Fruit fly (Drosophila melanogaster) whole organism: ENCODE results near the gene Lcp65Ag1.

Experiments used
- CG8478 ChIP-seq: fragments of >200 bp; optimal IDR thresholded peaks from 2 replicates; lab custom pipeline; 2018; ENCODE audit warnings: inconsistent platforms
- Dll ChIP-seq: fragments of >200 bp; optimal IDR thresholded peaks from 2 replicates; lab custom pipeline; 2017
- EcR ChIP-seq, 2 experiments: fragments of >200 bp; optimal IDR thresholded peaks; 2 replicates each; lab custom pipeline; 2017; ENCODE audit warnings: missing biosample characterization in 2 of 2, missing genetic modification characterization in 2 of 2, missing genetic modification reagents in 2 of 2
- pan ChIP-seq: fragments of >200 bp; optimal IDR thresholded peaks from 2 replicates; lab custom pipeline; 2017
- psq ChIP-seq: fragments of >200 bp; optimal IDR thresholded peaks from 2 replicates; lab custom pipeline; 2017
- usp ChIP-seq: fragments of >200 bp; optimal IDR thresholded peaks from 2 replicates; lab custom pipeline; 2017; ENCODE audit warnings: missing biosample characterization, missing genetic modification characterization, mixed read lengths

Gene Lcp65Ag1

DNA sequence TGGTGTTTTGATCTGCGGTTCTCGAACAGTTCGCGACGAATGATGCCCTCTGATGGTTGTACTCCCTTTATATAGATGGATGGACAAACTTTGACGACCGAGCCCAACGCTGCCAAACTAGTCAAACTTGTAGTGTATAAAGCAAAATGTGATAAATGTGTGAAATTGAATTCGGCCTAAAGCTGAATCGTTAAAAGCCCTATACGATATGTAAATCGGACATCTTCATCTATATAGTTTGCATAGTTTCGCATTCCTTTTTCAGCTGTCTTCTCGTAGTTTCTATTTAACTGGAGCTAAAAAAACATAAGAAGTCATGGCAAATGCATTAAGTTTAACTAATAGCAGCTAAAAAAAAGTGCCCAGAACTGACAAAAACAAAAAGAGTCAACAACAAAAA is 1.5 kb downstream of the Lcp65Ag1 start, which contains the start of gene Lcp65Ag2:
Lcp65Ag2 (minus strand) TSS at position 48 of the 400 bp plus-strand sequence.
- TF ChIP-seq psq (lab: Kevin White, UChicago), result no peak
- no peak for TF ChIP-seq CG8478 (lab: Kevin White, UChicago)
- no peak for TF ChIP-seq EcR (GFP tag; optimal IDR thresholded peaks at IDR 0.05; lab: Kevin White, UChicago)
- no peak for TF ChIP-seq pan (lab: Kevin White, UChicago)
- TF ChIP-seq usp (GFP tag; lab: Kevin White, UChicago), result no peak
- no peak for TF ChIP-seq Dll

- TF ChIP-seq pan (lab: Kevin White, UChicago), result no peak
- no peak for TF ChIP-seq EcR (GFP tag; optimal IDR thresholded peaks at IDR 0.05; lab: Kevin White, UChicago)
- no peak for TF ChIP-seq psq (lab: Kevin White, UChicago)
- TF ChIP-seq Dll, result no peak
- no peak for TF ChIP-seq CG8478 (lab: Kevin White, UChicago)
- no peak for TF ChIP-seq usp (GFP tag; lab: Kevin White, UChicago)
Observed at dm6 chr3L:6132009-6132408, 3.1 kb downstream of the Lcp65Ag1 start, which contains the start of gene Cpr65Au. Cpr65Au (minus strand) TSS chr3L:6132109.

DNA sequence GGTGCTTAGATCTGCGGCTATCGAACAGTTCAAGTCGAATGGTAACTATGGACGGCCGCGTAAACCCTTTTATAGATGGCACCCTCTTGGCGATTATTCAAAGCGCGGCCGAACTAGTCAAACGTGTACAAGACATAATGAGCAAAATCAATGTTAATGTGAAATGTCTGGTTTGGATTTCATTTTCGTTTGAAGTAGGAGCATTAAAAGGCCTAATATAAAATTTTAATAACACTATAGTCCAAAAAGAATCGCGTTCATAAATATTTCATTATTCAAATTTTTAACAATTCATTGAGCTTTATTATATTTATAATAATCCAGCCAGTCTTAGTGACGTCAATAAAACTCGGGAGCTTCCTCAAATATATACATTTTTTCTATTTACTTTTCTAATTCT is 4.1 kb downstream of the Lcp65Ag1 start, which contains the start of gene Lcp65Ag3:
Lcp65Ag3 (minus strand) TSS at position 46 of the 400 bp plus-strand sequence.
- TF ChIP-seq EcR (GFP tag; optimal IDR thresholded peaks at IDR 0.05; lab: Kevin White, UChicago), result no peak
- TF ChIP-seq psq (lab: Kevin White, UChicago), result no peak
- TF ChIP-seq pan (lab: Kevin White, UChicago), result no peak
- no peak for TF ChIP-seq CG8478 (lab: Kevin White, UChicago)
- TF ChIP-seq usp (GFP tag; lab: Kevin White, UChicago), result no peak
- TF ChIP-seq Dll, result no peak

DNA sequence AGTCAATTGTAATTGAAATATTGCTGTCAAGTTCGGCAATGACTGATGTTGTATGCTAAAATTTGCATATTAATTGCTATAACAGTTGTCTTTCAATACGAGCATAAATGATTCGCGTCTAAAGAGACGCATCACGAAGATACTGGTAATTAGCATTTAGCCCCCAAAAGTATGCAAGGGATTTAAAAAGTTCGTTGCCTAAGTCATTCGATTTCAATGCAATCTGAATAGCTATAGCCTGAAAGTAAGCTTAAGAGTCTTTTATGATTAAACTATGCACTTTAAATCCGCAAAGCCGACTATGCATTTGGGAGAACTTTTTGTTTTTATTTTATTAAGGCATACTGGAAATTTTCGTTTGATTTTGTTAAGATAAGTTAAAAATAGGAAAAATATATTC is 5.5 kb downstream of the Lcp65Ag1 start:
- no peak for TF ChIP-seq usp (GFP tag; lab: Kevin White, UChicago)
- TF ChIP-seq psq (lab: Kevin White, UChicago), result no peak
- TF ChIP-seq CG8478 (lab: Kevin White, UChicago), result no peak
- no peak for TF ChIP-seq pan (lab: Kevin White, UChicago)
- no peak for TF ChIP-seq EcR (GFP tag; optimal IDR thresholded peaks at IDR 0.05; lab: Kevin White, UChicago)
- no peak for TF ChIP-seq Dll

dm6 chr3L:6125409-6125689 is 9.7 kb downstream of the Lcp65Ag1 start:
- no peak for TF ChIP-seq EcR (GFP tag; optimal IDR thresholded peaks at IDR 0.05; lab: Kevin White, UChicago)
- no peak for TF ChIP-seq pan (lab: Kevin White, UChicago)
- no peak for TF ChIP-seq usp (GFP tag; lab: Kevin White, UChicago)

DNA sequence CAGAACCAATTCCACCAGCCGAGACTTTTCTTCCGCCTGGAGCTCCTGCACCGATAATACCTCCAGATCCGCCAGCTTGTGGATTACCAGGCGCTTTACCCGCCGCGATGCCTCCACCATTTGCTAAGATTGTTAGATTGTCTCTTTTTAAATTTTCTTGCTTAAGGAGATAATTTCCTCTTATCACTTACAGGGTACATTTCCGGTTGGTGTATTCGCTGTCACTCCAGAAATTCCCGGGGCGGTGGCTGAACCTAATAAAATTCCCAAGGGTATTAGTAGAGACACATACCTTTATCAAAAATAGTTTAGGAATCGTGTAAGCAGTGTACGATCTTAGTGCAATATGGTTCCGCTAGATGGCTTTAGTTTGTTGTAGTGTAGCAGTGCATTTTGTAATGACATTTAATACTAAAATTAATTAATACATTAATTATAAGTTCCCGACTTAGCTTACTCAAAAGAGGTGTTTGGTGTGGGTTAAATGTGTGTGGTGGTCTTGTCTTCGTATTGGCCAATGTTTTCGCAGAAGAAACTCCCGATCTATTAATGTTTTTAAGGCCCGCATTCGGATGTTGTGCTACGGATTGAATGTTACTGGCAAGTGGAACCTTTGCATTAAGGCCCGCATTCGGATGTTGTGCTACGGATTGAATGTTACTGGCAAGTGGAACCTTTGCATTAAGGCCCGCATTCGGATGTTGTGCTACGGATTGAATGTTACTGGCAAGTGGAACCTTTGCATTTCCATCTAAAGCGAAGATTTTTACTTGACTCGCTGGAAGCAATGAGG is 10.3 kb downstream of the Lcp65Ag1 start:
- TF ChIP-seq usp (GFP tag; lab: Kevin White, UChicago) (no peak), EcR (GFP tag; optimal IDR thresholded peaks at IDR 0.05; lab: Kevin White, UChicago) (no peak), Dll (no peak), CG8478 (lab: Kevin White, UChicago) (no peak), psq (lab: Kevin White, UChicago) (no peak), pan (lab: Kevin White, UChicago) (no peak)

- TF ChIP-seq EcR (GFP tag; optimal IDR thresholded peaks at IDR 0.05; lab: Kevin White, UChicago) (no peak), pan (lab: Kevin White, UChicago) (no peak), Dll (no peak), CG8478 (lab: Kevin White, UChicago) (no peak), usp (GFP tag; lab: Kevin White, UChicago) (no peak), psq (lab: Kevin White, UChicago) (no peak)
Observed at dm6 chr3L:6116881-6117280, 18.2 kb downstream of the Lcp65Ag1 start.

DNA sequence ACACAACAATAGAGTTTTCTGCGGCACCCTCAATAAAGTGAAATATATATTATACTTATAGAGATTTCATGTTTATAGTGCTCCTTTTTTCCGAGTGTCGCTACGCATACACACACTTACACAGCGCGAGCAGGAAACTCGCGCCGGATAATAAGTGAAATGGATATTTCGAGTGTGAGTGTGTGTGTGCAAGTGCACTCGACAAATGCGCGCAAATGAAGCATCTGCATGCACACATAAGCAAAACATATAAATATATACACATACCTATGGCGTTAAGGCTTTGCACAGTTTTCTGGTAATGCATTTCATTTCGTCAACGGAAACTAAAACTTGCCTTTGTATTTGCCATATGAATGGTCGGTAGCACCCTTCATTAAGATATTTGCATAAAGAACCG is 19.6 kb downstream of the Lcp65Ag1 start:
- TF ChIP-seq EcR (GFP tag; optimal IDR thresholded peaks at IDR 0.05; lab: Kevin White, UChicago) (no peak), psq (lab: Kevin White, UChicago) (no peak), Dll (no peak), pan (lab: Kevin White, UChicago) (no peak), usp (GFP tag; lab: Kevin White, UChicago) (no peak), CG8478 (lab: Kevin White, UChicago) (no peak)

DNA sequence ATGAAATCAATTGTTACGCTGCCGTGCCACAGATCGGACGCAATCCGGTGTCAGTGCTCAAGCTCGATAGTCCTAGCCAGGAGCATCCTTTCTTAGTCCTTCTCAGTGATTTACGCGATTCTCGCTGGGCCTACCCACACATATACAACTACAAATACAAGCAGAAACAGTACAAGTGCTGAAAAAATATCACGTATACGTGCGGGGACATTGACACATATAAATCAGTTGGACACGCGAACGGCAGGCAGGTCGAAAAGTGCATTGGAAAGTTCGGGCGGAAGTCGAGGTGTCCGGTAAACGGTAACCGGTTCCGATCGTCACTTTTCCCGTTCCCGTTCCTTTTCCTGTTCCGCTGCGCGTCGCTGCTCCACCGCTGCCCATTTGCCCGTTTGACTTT is 23.6 kb downstream of the Lcp65Ag1 start:
- TF ChIP-seq usp (GFP tag; lab: Kevin White, UChicago) (no peak), CG8478 (lab: Kevin White, UChicago) (no peak), pan (lab: Kevin White, UChicago) (no peak), Dll (no peak), psq (lab: Kevin White, UChicago) (no peak), EcR (GFP tag; optimal IDR thresholded peaks at IDR 0.05; lab: Kevin White, UChicago) (no peak)

DNA sequence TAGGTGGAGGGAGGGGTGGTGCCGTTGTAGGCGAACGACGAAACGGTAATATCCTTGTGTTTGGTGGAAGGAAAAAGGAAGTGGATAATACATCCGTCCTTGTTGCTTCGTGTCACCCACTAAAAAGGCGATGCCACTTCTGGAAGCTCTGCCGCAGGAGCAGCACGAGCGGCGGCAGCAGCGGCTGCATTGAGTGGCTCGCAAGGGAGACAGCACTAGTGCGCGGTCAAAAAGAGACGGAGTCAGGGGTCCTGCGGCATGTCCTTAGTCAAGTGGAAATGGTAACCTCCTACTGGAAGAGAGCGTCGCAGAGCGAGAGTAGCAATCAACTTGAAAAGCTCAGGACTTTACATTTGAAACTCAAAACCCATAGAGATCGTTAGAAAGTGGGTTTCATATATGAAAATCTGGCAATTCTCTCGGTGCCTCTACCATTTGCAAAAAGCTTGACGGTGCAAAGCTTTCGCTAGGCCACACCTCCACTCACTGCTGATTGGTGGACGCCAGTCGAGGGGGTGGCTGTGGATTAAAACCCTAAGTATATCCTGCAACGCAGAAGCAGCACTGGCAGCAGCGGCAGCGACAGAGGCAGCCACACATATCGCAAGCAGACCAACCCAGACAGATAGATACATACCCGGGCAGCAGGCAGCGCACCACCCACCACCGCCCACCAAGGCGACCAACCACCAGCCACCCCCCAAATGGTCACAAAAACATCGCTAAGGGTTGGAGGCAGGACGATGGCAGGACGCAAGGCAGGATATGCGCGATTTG is 24.2 kb downstream of the Lcp65Ag1 start:
- TF ChIP-seq psq (lab: Kevin White, UChicago) (no peak), pan (lab: Kevin White, UChicago) (no peak), usp (GFP tag; lab: Kevin White, UChicago) (no peak), EcR (GFP tag; optimal IDR thresholded peaks at IDR 0.05; lab: Kevin White, UChicago) (no peak), CG8478 (lab: Kevin White, UChicago) (no peak), Dll (no peak)

DNA sequence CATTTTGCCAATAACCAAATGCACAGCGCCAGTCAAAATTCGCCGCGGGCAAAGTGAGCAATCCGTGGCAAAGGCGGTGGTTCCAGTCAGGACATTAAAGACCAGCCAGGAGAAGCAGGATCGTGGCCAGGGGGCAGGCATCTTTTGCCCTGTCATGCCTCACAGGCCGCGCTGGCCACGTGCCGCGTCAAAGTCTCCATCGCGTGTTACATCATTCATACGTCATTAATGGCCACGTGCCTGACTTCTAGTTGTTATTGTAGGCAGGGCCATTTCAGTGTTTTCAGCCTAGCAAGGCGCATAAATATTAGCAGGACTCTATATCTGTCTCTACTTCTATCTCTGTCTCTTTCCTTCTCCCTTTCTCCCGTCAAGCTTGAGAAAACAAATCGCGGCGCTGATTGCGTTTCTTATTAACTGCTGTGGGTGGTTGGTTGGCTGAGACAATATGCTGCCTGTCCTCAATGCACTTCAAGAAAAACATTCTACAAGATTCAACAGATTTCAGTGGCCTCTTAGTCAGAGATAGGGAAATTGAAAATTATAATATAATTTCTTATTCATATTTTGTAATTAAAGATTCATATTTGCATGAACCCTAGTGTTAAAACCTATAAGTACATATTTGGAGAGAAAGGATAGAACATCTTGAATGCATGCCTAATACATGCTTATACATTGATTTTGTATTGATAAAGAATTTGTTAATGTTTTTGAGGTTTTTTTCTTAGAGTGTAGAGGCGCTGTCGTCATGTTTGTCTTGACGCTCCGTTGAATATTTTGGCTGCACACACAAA is 26.6 kb downstream of the Lcp65Ag1 start:
- TF ChIP-seq EcR (GFP tag; optimal IDR thresholded peaks at IDR 0.05; lab: Kevin White, UChicago), result no peak
- no peak for TF ChIP-seq Dll
- no peak for TF ChIP-seq pan (lab: Kevin White, UChicago)
- no peak for TF ChIP-seq usp (GFP tag; lab: Kevin White, UChicago)
- TF ChIP-seq psq (lab: Kevin White, UChicago), result no peak
- TF ChIP-seq CG8478 (lab: Kevin White, UChicago), result no peak
